Worm (Caenorhabditis elegans): ENCODE measurements around the gene B0303.4.
A peak's percentile ranks its signal among the peaks of the same experiment; 100 is the strongest.

B0303.4 gene

DNA sequence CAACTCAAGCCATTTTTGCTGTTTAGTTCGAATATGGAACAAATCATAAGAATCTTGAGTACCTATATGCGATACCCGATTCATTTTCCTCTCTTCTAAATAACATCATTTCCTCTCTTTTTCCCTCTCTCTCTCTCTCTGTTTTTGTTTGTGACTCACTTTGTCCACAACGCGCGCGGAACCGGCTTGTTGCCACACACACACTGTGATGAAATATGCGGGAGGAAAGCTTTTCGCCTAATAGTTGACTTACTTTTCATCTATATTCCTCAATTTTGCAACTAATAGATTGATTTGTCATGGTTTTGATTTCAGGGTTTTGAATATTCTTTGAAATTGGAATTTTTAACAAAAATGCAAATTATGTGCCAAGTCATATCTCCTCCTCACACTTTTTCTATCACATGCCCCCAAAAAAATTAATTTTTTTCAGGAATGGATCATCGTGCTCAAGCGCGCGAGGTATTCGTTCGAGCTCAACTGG is 30.2 kb downstream of the B0303.4 start, which contains the start of gene hipr-1:
TSS of gene hipr-1 (plus strand) at position 434 of the 484 bp plus-strand sequence.
- no peak for TF ChIP-seq dpff-1 (tag; optimal IDR thresholded peaks at IDR 0.05)

DNA sequence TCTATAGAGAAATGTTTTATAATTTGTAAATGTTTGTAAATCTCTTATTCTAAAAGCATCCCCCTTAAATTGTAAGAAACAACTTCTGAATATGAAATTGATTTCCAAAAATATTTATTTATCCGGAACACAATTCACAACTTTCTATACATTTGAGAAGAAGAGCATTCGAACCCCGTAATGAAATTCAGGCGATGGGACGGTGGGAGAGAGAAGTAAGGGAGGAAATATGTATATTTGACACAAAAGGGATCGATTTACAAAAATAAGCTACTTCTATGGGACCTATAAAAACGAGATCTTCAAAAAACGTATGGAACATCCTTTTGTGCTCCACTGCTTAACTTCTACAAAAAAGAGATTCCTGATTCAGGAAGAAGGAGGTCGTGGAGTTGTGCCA is 35.6 kb downstream of the B0303.4 start:
- no peak for TF ChIP-seq D2030.7 (GFP tag; IDR thresholded peaks at IDR 0.05)
- no peak for TF ChIP-seq B0019.2 (GFP tag; conservative IDR thresholded peaks at IDR 0.05)
- no peak for TF ChIP-seq egl-44 (GFP tag; IDR thresholded peaks at IDR 0.05)
- no peak for TF ChIP-seq Y53F4B.3 (GFP tag; IDR thresholded peaks at IDR 0.05)
- no peak for TF ChIP-seq hmg-1.2 (GFP tag; IDR thresholded peaks at IDR 0.05)
- no peak for TF ChIP-seq ceh-100 (GFP tag; IDR thresholded peaks at IDR 0.05)
- no peak for TF ChIP-seq dpff-1 (tag; optimal IDR thresholded peaks at IDR 0.05)
- no peak for TF ChIP-seq unc-62 (GFP tag; optimal IDR thresholded peaks at IDR 0.05)
- TF ChIP-seq T07F8.4 (tag; optimal IDR thresholded peaks at IDR 0.05), result no peak
- TF ChIP-seq rpc-1 (optimal IDR thresholded peaks at IDR 0.05), result no peak
- TF ChIP-seq rpc-1 (tag; optimal IDR thresholded peaks at IDR 0.05), result no peak
- no peak for TF ChIP-seq repo-1 (tag; optimal IDR thresholded peaks at IDR 0.05)
- TF ChIP-seq lin-35 (GFP tag; optimal IDR thresholded peaks at IDR 0.05), result no peak
- no peak for TF ChIP-seq snpc-1.3 (tag; optimal IDR thresholded peaks at IDR 0.05; ENCODE audit: insufficient read depth)
- no peak for TF ChIP-seq C17E4.6 (GFP tag; IDR thresholded peaks at IDR 0.05)
- no peak for TF ChIP-seq let-607 (tag; optimal IDR thresholded peaks at IDR 0.05)
- no peak for TF ChIP-seq rec-8 (tag; optimal IDR thresholded peaks at IDR 0.05)
- no peak for TF ChIP-seq F55B11.4 (tag; optimal IDR thresholded peaks at IDR 0.05; ENCODE audit: borderline replicate concordance, insufficient read depth)
- no peak for TF ChIP-seq egl-18 (GFP tag; IDR thresholded peaks at IDR 0.05)
- TF ChIP-seq nfya-2 (GFP tag; IDR thresholded peaks at IDR 0.05), result no peak
- peak; percentile 98 for TF ChIP-seq him-1 (tag; optimal IDR thresholded peaks at IDR 0.05)
- no peak for TF ChIP-seq nhr-27 (tag; optimal IDR thresholded peaks at IDR 0.05)
- no peak for TF ChIP-seq athp-1 (tag; optimal IDR thresholded peaks at IDR 0.05)
- TF ChIP-seq pbrm-1 (GFP tag; IDR thresholded peaks at IDR 0.05), result no peak
- TF ChIP-seq ztf-26 (tag; optimal IDR thresholded peaks at IDR 0.05), result no peak
- no peak for TF ChIP-seq nhr-90 (tag; optimal IDR thresholded peaks at IDR 0.05)
- no peak for TF ChIP-seq snpc-4 (GFP tag; optimal IDR thresholded peaks at IDR 0.05)
- TF ChIP-seq snpc-4 (tag; optimal IDR thresholded peaks at IDR 0.05), result peak in 1 of 4 experiments; percentile 14
- TF ChIP-seq hsf-1 (GFP tag; IDR thresholded peaks at IDR 0.05), result 0 out of 2 replicates have a peak, but pooled peaks have one; percentile 31
- TF ChIP-seq sdz-38 (tag; optimal IDR thresholded peaks at IDR 0.05), result no peak
- TF ChIP-seq let-526 (GFP tag; IDR thresholded peaks at IDR 0.05), result no peak
- TF ChIP-seq Y53G8AR.9 (GFP tag; conservative IDR thresholded peaks at IDR 0.05), result no peak
- no peak for TF ChIP-seq nhr-80 (tag; optimal IDR thresholded peaks at IDR 0.05)
- no peak for TF ChIP-seq snpc-1.1 (tag; optimal IDR thresholded peaks at IDR 0.05; ENCODE audit: insufficient read depth)
- no peak for TF ChIP-seq ceh-27 (GFP tag; optimal IDR thresholded peaks at IDR 0.05)
- peak; percentile 20 for TF ChIP-seq snpc-3.4 (tag; optimal IDR thresholded peaks at IDR 0.05)
- TF ChIP-seq ZK185.1 (tag; optimal IDR thresholded peaks at IDR 0.05; ENCODE audit: poor library complexity, severe bottlenecking), result no peak
- TF ChIP-seq lag-1 (GFP tag; IDR thresholded peaks at IDR 0.05), result no peak
